Worm (Caenorhabditis elegans) whole organism, midembryonic: Measurements from ENCODE around the gene ubh-1.

Experiments used
- T22C8.4 ChIP-seq: fragments of 200-800 bp; sonication (Bioruptor generic); IDR thresholded peaks from 2 replicates; pipeline ENCODE4 v1.3.6; 2022; ENCODE audit warnings: missing genetic modification characterization, missing compliant biosample characterization
- cog-1 ChIP-seq: sonication (generic microtip); optimal IDR thresholded peaks from 2 replicates; lab custom pipeline; 2016; ENCODE audit warnings: missing genetic modification characterization, missing compliant biosample characterization
- flt-1 ChIP-seq: fragments of 200-800 bp; sonication (Bioruptor generic); IDR thresholded peaks from 2 replicates; pipeline ENCODE4 v1.3.6; 2022; ENCODE audit warnings: missing genetic modification characterization, missing compliant biosample characterization
- klf-2 ChIP-seq: fragments of 200-800 bp; sonication (Bioruptor generic); conservative IDR thresholded peaks from 2 replicates; pipeline ENCODE4 v1.3.6; 2022; ENCODE audit warnings: missing genetic modification reagents, missing genetic modification characterization, missing compliant biosample characterization
- med-1 ChIP-seq: sonication (generic microtip); optimal IDR thresholded peaks from 2 replicates; lab custom pipeline; 2017; ENCODE audit warnings: missing genetic modification characterization, mild to moderate bottlenecking, missing compliant biosample characterization, antibody characterized with exemption, missing genetic modification reagents; ENCODE audit not compliant: insufficient read depth
- ref-1 ChIP-seq: fragments of 200-800 bp; sonication (Bioruptor generic); conservative IDR thresholded peaks from 2 replicates; pipeline ENCODE4 v1.3.6; 2022; ENCODE audit warnings: missing genetic modification reagents, missing genetic modification characterization, missing compliant biosample characterization
- tab-1 ChIP-seq: fragments of 200-800 bp; sonication (Bioruptor generic); IDR thresholded peaks from 2 replicates; pipeline ENCODE4 v1.3.6; 2022; ENCODE audit warnings: missing genetic modification characterization, missing compliant biosample characterization
- ztf-23 ChIP-seq: fragments of 200-800 bp; sonication (Bioruptor generic); IDR thresholded peaks from 2 replicates; pipeline ENCODE4 v1.3.6; 2022; ENCODE audit warnings: missing genetic modification reagents, missing genetic modification characterization, missing compliant biosample characterization
- ztf-29 ChIP-seq: fragments of 200-800 bp; sonication (Bioruptor generic); IDR thresholded peaks from 2 replicates; pipeline ENCODE4 v1.3.6; 2022; ENCODE audit warnings: missing genetic modification reagents, missing genetic modification characterization, missing compliant biosample characterization

ubh-1 gene

DNA sequence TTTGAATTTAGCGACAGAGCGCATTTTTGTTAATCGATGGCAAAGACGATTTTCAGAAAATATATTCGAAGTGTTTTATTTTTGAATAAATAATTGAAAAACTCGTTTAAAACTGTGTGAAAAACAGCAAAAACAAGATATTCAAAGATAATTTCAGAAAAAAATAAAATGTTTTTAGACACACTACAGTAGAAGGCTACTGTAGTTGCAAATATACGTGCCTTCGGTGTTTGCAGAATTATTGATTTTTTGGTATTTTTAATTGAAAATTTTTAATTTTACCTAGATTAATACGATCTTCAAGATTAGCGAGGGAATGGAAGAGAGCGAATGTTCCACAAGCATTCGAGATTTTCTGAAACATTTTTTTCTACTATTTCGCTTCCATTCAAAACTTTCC, 587 bp downstream of the ubh-1 start:
- TF ChIP-seq flt-1 (GFP tag; lab: Robert Waterston, UW): no peak
- TF ChIP-seq T22C8.4 (GFP tag; lab: Robert Waterston, UW): no peak
- no peak for TF ChIP-seq cog-1
- no peak for TF ChIP-seq ztf-29 (GFP tag; lab: Robert Waterston, UW)
- TF ChIP-seq klf-2: no peak
- TF ChIP-seq med-1 (GFP tag; lab: Kevin White, UChicago): no peak
- no peak for TF ChIP-seq ref-1 (GFP tag; lab: Robert Waterston, UW)
- no peak for TF ChIP-seq tab-1
- TF ChIP-seq ztf-23 (GFP tag; lab: Robert Waterston, UW): no peak

ce11 chrV:6509717-6510116, 1.5 kb downstream of the ubh-1 start, which contains the start of gene ubh-2:
Gene ubh-2 (minus strand): TSS chrV:6509817.
- TF ChIP-seq T22C8.4 (GFP tag; lab: Robert Waterston, UW) (no peak), ref-1 (GFP tag; lab: Robert Waterston, UW) (no peak), ztf-23 (GFP tag; lab: Robert Waterston, UW) (no peak), med-1 (GFP tag; lab: Kevin White, UChicago) (no peak), flt-1 (GFP tag; lab: Robert Waterston, UW) (no peak), tab-1 (no peak), klf-2 (no peak), ztf-29 (GFP tag; lab: Robert Waterston, UW) (no peak), cog-1 (no peak)

DNA sequence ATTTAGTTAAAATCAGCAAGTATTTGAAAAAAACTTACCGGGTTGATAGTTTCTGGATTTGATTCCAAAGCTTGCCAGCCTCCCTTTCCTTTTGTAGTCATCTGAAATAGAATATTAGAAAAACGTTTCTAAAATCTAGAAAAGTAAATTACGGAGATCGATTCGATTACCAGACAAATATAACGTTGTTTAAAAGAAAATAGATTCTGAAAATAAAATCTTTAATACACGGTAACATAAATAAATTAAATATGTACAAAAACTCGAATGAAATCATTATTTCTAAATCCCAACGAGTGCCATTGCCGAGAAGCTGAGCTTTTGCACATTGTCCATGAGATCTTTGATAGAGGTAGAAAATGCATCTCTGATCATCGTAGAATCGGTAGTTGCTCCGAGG, 2.5 kb downstream of the ubh-1 start, which contains the start of gene ubh-3:
TSS of gene ubh-3 (minus strand) at position 101 of the 400 bp plus-strand sequence.
- TF ChIP-seq ztf-29 (GFP tag; lab: Robert Waterston, UW) (no peak), klf-2 (no peak), med-1 (GFP tag; lab: Kevin White, UChicago) (no peak), ref-1 (GFP tag; lab: Robert Waterston, UW) (no peak)

DNA sequence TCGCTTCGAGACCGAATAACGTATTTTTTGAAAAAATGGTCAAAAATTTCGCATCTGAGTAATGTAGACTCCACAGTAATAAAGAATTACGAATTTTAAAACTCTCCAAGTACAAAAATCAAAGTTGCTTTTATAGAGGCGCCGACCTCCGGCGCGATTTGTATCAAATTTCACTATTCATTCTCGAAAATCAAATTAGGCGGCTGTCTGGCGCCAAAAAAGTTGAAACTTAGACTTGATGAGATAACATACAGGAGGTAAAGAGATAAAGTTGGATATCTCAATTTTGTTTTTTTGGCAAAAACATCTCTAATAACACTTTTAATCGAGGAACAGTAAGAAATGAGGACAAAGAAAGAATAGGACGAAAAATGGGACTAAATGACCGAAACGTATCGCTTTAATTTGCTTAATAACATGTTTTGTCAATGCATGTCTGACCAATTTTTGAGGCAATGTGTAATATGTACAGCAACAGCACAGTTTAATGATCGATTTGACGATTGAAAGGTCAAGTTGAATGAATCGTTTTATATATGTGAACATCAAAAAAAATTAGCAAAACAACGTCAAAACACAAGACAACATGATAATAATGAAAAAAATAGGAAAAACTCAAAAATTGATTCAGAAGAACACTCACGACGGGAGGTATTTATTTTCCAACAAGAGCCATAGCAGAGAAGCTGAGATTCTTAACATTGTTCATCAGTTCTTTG, 4.8 kb downstream of the ubh-1 start:
- TF ChIP-seq ref-1 (GFP tag; lab: Robert Waterston, UW): no peak
- no peak for TF ChIP-seq med-1 (GFP tag; lab: Kevin White, UChicago)
- TF ChIP-seq tab-1: no peak
- no peak for TF ChIP-seq ztf-29 (GFP tag; lab: Robert Waterston, UW)
- no peak for TF ChIP-seq klf-2
- TF ChIP-seq cog-1: no peak
- no peak for TF ChIP-seq T22C8.4 (GFP tag; lab: Robert Waterston, UW)
- TF ChIP-seq flt-1 (GFP tag; lab: Robert Waterston, UW): no peak
- TF ChIP-seq ztf-23 (GFP tag; lab: Robert Waterston, UW): no peak

ce11 chrV:6505339-6505811, 5.8 kb downstream of the ubh-1 start, which contains the start of gene W01A11.7:
Gene W01A11.7 (minus strand): TSS chrV:6505389.
- no peak for TF ChIP-seq ztf-23 (GFP tag; lab: Robert Waterston, UW)
- no peak for TF ChIP-seq cog-1
- TF ChIP-seq flt-1 (GFP tag; lab: Robert Waterston, UW): no peak
- TF ChIP-seq med-1 (GFP tag; lab: Kevin White, UChicago): no peak
- TF ChIP-seq tab-1: no peak
- TF ChIP-seq T22C8.4 (GFP tag; lab: Robert Waterston, UW): no peak
- no peak for TF ChIP-seq ztf-29 (GFP tag; lab: Robert Waterston, UW)
- TF ChIP-seq ref-1 (GFP tag; lab: Robert Waterston, UW): no peak
- no peak for TF ChIP-seq klf-2

DNA sequence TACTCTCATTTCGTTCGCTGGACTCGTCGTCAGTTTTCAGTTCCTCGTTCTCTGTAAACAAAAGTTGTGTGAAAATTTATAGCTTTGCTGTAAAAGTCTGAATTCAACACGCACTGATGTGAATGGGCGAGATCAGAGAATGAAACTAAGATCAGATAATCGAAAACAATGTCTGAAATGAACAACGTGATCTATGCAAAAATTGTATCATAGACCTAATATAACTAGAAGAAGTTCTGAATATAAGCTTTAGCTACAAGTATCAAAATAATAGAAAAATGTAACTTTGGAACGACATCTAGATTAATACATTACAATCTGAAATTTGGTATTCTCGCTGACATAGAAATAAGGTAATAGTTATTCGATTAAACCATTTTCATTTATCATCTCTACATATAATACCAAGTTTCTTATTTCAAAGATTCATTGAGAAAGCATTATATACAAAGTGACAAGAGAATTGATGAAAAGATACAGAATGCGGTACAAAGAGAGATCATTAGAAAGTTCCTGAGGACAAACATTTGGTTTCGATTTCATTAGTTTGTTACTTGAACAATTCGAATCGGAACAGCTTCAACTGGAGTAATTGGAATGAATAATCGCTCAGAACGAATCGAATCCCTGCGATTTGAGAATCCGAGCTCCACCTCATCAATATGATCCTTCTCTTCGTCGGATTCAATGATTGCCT, 6.9 kb downstream of the ubh-1 start, which contains the start of gene moc-2:
TSS of gene moc-2 (minus strand) at position 51 of the 697 bp plus-strand sequence.
- TF ChIP-seq med-1 (GFP tag; lab: Kevin White, UChicago) (no peak), flt-1 (GFP tag; lab: Robert Waterston, UW) (no peak), klf-2 (no peak), T22C8.4 (GFP tag; lab: Robert Waterston, UW) (no peak), ztf-23 (GFP tag; lab: Robert Waterston, UW) (no peak), ztf-29 (GFP tag; lab: Robert Waterston, UW) (no peak), ref-1 (GFP tag; lab: Robert Waterston, UW) (no peak), cog-1 (no peak), tab-1 (no peak)

DNA sequence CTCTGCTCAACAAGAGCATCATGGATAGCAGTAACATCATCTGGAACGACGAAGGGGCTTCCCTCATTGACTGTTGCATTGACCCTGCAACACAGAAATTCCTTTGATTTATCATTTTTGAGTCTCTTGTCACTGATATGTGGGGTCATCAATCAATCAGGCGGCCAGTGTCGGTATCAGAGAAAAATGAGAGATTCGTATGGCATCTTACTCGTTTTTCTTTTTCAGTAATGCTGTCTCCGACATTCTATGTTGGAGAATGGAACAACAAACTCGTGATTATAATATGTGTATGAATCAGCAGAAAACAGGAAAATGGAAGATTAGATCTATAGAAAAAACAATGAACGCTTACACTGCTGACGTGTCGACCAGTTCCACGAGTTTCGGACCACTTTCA, 8.1 kb downstream of the ubh-1 start:
- TF ChIP-seq tab-1 (no peak), cog-1 (no peak), klf-2 (no peak), ztf-29 (GFP tag; lab: Robert Waterston, UW) (no peak), med-1 (GFP tag; lab: Kevin White, UChicago) (no peak), ref-1 (GFP tag; lab: Robert Waterston, UW) (no peak), ztf-23 (GFP tag; lab: Robert Waterston, UW) (no peak), T22C8.4 (GFP tag; lab: Robert Waterston, UW) (no peak), flt-1 (GFP tag; lab: Robert Waterston, UW) (no peak)

ce11 chrV:6498903-6499302, 12.3 kb downstream of the ubh-1 start, which contains the start of gene W01A11.1:
Gene W01A11.1 (plus strand): TSS chrV:6499224.
- TF ChIP-seq T22C8.4 (GFP tag; lab: Robert Waterston, UW): no peak
- TF ChIP-seq med-1 (GFP tag; lab: Kevin White, UChicago): no peak
- no peak for TF ChIP-seq ztf-23 (GFP tag; lab: Robert Waterston, UW)
- no peak for TF ChIP-seq ref-1 (GFP tag; lab: Robert Waterston, UW)
- no peak for TF ChIP-seq ztf-29 (GFP tag; lab: Robert Waterston, UW)
- no peak for TF ChIP-seq klf-2
- no peak for TF ChIP-seq flt-1 (GFP tag; lab: Robert Waterston, UW)
- TF ChIP-seq tab-1: no peak
- TF ChIP-seq cog-1: no peak

- TF ChIP-seq med-1 (GFP tag; lab: Kevin White, UChicago) (no peak), flt-1 (GFP tag; lab: Robert Waterston, UW) (no peak), ztf-29 (GFP tag; lab: Robert Waterston, UW) (no peak), ref-1 (GFP tag; lab: Robert Waterston, UW) (no peak), ztf-23 (GFP tag; lab: Robert Waterston, UW) (no peak), cog-1 (no peak), T22C8.4 (GFP tag; lab: Robert Waterston, UW) (no peak), tab-1 (no peak), klf-2 (no peak)
Measured at ce11 chrV:6498441-6498840, 12.8 kb downstream of the ubh-1 start.
